Worm (Caenorhabditis elegans): ENCODE data around the gene col-113.

The col-113 gene

DNA sequence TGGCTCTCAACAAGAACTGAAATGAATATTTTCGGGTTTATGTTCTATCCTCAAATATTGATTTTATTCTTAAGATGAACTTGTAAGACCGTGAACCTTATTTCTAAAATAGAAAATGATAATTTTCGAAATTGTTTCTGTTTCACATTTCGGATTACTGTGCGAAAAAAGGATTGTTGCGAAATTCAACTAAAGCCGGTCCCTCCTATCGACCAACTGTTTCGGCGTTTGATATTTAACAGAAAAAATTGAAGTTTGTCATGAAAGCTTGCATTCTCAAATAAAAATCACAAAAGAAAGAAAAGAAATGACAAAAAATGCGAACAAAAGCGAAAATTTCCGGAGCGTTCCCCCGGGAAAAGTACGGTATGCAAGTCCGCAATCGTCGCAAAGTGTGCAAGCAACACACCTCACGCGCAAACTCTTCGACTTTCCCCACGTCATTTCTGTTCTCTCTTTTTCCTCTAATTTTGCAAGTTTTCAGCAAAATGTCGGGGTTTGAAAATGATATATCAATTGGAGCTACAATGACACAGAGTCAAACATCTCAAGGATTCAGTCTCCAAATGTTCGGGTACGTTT, 3.2 kb downstream of the col-113 start, which contains the start of gene C34D4.4 (continued):
- no peak for TF ChIP-seq lir-3 (tag; optimal IDR thresholded peaks at IDR 0.05; ENCODE audit: poor library complexity)
- peak; percentile 92 for TF ChIP-seq F16B12.6 (tag; optimal IDR thresholded peaks at IDR 0.05)
- TF ChIP-seq snpc-4 (tag; optimal IDR thresholded peaks at IDR 0.05), result peak; percentile 3
- peak; percentile 47 for TF ChIP-seq snu-23 (GFP tag; optimal IDR thresholded peaks at IDR 0.05)
- TF ChIP-seq lin-35 (GFP tag; optimal IDR thresholded peaks at IDR 0.05), result peak; percentile 57 to 72
- no peak for TF ChIP-seq alr-1 (tag; optimal IDR thresholded peaks at IDR 0.05; ENCODE audit: borderline replicate concordance)
- TF ChIP-seq egl-13 (tag; optimal IDR thresholded peaks at IDR 0.05), result no peak
- TF ChIP-seq ets-5 (GFP tag; IDR thresholded peaks at IDR 0.05), result no peak
- peak; percentile 9 for TF ChIP-seq xbp-1 (tag; optimal IDR thresholded peaks at IDR 0.05)
- TF ChIP-seq zip-4 (GFP tag; optimal IDR thresholded peaks at IDR 0.05), result peak; percentile 61

- peak in 1 of 2 experiments; percentile 36 for TF ChIP-seq lin-35 (GFP tag; optimal IDR thresholded peaks at IDR 0.05)
- peak in 1 of 3 experiments; percentile 3 for TF ChIP-seq ceh-82 (tag; optimal IDR thresholded peaks at IDR 0.05)
- peak in 1 of 2 experiments; percentile 69 for TF ChIP-seq lsy-2 (tag; optimal IDR thresholded peaks at IDR 0.05)
- TF ChIP-seq tbx-2 (tag; optimal IDR thresholded peaks at IDR 0.05), result no peak
- TF ChIP-seq efl-3 (GFP tag; optimal IDR thresholded peaks at IDR 0.05), result no peak
- TF ChIP-seq C04F5.9 (tag; optimal IDR thresholded peaks at IDR 0.05), result no peak
- no peak for TF ChIP-seq fkh-10 (GFP tag; optimal IDR thresholded peaks at IDR 0.05)
- TF ChIP-seq rnt-1 (tag; optimal IDR thresholded peaks at IDR 0.05), result peak; percentile 12
- TF ChIP-seq fos-1 (tag; optimal IDR thresholded peaks at IDR 0.05), result no peak
- peak; percentile 20 for TF ChIP-seq nhr-85 (tag)
- TF ChIP-seq lin-14 (GFP tag; optimal IDR thresholded peaks at IDR 0.05), result peak; percentile 53
- peak in 1 of 3 experiments; percentile 29 for TF ChIP-seq dpl-1 (GFP tag; optimal IDR thresholded peaks at IDR 0.05)
- TF ChIP-seq F16B12.6 (tag; optimal IDR thresholded peaks at IDR 0.05), result peak; percentile 47
- peak; percentile 10 to 14 for TF ChIP-seq efl-1 (optimal IDR thresholded peaks at IDR 0.05)
- peak in 1 of 2 experiments; percentile 89 for TF ChIP-seq efl-1 (GFP tag; optimal IDR thresholded peaks at IDR 0.05 in 1 of 2)
- TF ChIP-seq C34B4.2 (tag; optimal IDR thresholded peaks at IDR 0.05), result no peak
- peak; percentile 14 for TF ChIP-seq snu-23 (GFP tag; optimal IDR thresholded peaks at IDR 0.05)
- no peak for TF ChIP-seq nhr-20 (tag; optimal IDR thresholded peaks at IDR 0.05)
- no peak for TF ChIP-seq nhr-12 (tag; optimal IDR thresholded peaks at IDR 0.05)
Observed at ce11 chrIV:7147722-7148121, 4.6 kb downstream of the col-113 start.

DNA sequence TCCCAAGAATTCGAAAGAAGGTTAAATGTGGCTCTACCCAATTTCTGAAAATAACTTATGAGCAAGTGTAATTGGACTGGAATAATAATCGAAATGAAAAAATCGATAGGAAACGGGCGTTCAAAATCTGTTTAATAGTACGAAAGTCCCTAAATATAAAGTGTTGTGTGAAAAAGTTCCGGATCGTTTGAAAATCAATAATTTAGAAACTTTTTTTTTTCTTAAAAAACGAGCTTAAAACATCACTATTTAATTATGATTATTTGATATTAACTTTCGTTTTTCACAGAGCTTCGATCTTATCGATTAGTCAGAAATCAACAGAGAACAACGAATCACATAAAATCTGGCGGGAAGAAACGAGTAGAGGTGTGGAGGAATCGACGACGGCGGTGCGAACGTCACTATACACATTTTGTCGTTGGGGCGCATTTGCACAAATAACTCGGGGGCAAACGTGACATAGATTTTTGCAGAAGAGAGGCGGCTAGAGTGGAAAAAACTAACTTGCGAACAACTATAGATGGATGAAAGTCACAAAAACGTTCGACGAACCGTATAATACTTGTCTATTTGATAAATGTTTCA, 7.5 kb downstream of the col-113 start, which contains the start of gene hecd-1:
Gene hecd-1, minus strand, starts transcription at position 51 of the 588 bp plus-strand sequence.
- TF ChIP-seq egl-13 (tag; optimal IDR thresholded peaks at IDR 0.05) (no peak), alr-1 (tag; optimal IDR thresholded peaks at IDR 0.05; ENCODE audit: borderline replicate concordance) (no peak), ztf-4 (tag; optimal IDR thresholded peaks at IDR 0.05) (no peak), dpl-1 (GFP tag; optimal IDR thresholded peaks at IDR 0.05) (peak in 2 of 3 experiments; percentile 2 to 44), unc-86 (tag; optimal IDR thresholded peaks at IDR 0.05) (no peak), unc-130 (tag; optimal IDR thresholded peaks at IDR 0.05) (no peak), aha-1 (tag; optimal IDR thresholded peaks at IDR 0.05) (no peak), fkh-10 (GFP tag; optimal IDR thresholded peaks at IDR 0.05) (no peak), sup-37 (GFP tag; optimal IDR thresholded peaks at IDR 0.05) (no peak), skn-1 (tag; optimal IDR thresholded peaks at IDR 0.05) (no peak), unc-62 (GFP tag; optimal IDR thresholded peaks at IDR 0.05) (no peak), ceh-8 (GFP tag; optimal IDR thresholded peaks at IDR 0.05) (no peak), unc-30 (tag; optimal IDR thresholded peaks at IDR 0.05) (no peak), blmp-1 (tag; optimal IDR thresholded peaks at IDR 0.05) (no peak), pax-3 (tag; optimal IDR thresholded peaks at IDR 0.05) (no peak), nhr-77 (tag; optimal IDR thresholded peaks at IDR 0.05) (no peak), aly-2 (tag; optimal IDR thresholded peaks at IDR 0.05) (no peak), ceh-90 (tag; optimal IDR thresholded peaks at IDR 0.05) (no peak), sox-4 (tag; optimal IDR thresholded peaks at IDR 0.05) (no peak), zag-1 (tag; optimal IDR thresholded peaks at IDR 0.05) (no peak), swsn-7 (tag; optimal IDR thresholded peaks at IDR 0.05) (no peak), efl-1 (optimal IDR thresholded peaks at IDR 0.05) (peak in 1 of 2 experiments; percentile 29), efl-1 (GFP tag; optimal IDR thresholded peaks at IDR 0.05 in 1 of 2) (peak; percentile 32 to 83), nhr-47 (tag; optimal IDR thresholded peaks at IDR 0.05) (no peak), pqm-1 (tag; optimal IDR thresholded peaks at IDR 0.05) (no peak), lin-13 (GFP tag; optimal IDR thresholded peaks at IDR 0.05) (no peak), unc-98 (GFP tag; IDR thresholded peaks at IDR 0.05) (no peak), snpc-4 (tag; optimal IDR thresholded peaks at IDR 0.05) (no peak), mab-9 (GFP tag; IDR thresholded peaks at IDR 0.05) (no peak), rnt-1 (tag; optimal IDR thresholded peaks at IDR 0.05) (no peak)

Data from whole organism, L1 larva.